Fruit fly (Drosophila melanogaster) whole organism: ENCODE measurements around the gene CG11723.

Experiments
- CG8478 ChIP-seq: fragments of >200 bp; optimal IDR thresholded peaks from 2 replicates; lab custom pipeline; 2018; ENCODE audit warnings: inconsistent platforms
- Dll ChIP-seq: fragments of >200 bp; optimal IDR thresholded peaks from 2 replicates; lab custom pipeline; 2017
- EcR ChIP-seq, 2 experiments: fragments of >200 bp; optimal IDR thresholded peaks; 2 replicates each; lab custom pipeline; 2017; ENCODE audit warnings: missing biosample characterization in 2 of 2, missing genetic modification characterization in 2 of 2, missing genetic modification reagents in 2 of 2
- pan ChIP-seq: fragments of >200 bp; optimal IDR thresholded peaks from 2 replicates; lab custom pipeline; 2017
- psq ChIP-seq: fragments of >200 bp; optimal IDR thresholded peaks from 2 replicates; lab custom pipeline; 2017
- usp ChIP-seq: fragments of >200 bp; optimal IDR thresholded peaks from 2 replicates; lab custom pipeline; 2017; ENCODE audit warnings: missing biosample characterization, missing genetic modification characterization, mixed read lengths

- TF ChIP-seq CG8478 (no peak), pan (lab: Kevin White, UChicago) (no peak), usp (no peak), Dll (lab: Kevin White, UChicago) (no peak), psq (no peak), EcR (GFP tag; optimal IDR thresholded peaks at IDR 0.05; lab: Kevin White, UChicago) (no peak)
Measured at dm6 chr2L:2191404-2191803, 44.3 kb upstream of the CG11723 start.
